Fruit fly (Drosophila melanogaster) whole organism, adult: Measurements from ENCODE around the gene Pten.

Experiments
- CG11617 ChIP-seq: fragments of 200-800 bp; sonication (Bioruptor generic); optimal IDR thresholded peaks from 2 replicates; lab custom pipeline; 2017; ENCODE audit warnings: mild to moderate bottlenecking, missing biosample characterization, missing genetic modification reagents, missing genetic modification characterization
- CG12768 ChIP-seq: fragments of 200-800 bp; sonication (Bioruptor generic); optimal IDR thresholded peaks from 2 replicates; lab custom pipeline; 2017; ENCODE audit warnings: missing biosample characterization, missing genetic modification characterization, mild to moderate bottlenecking, moderate library complexity, missing genetic modification reagents
- CG14711 ChIP-seq: fragments of 200-800 bp; sonication (Bioruptor generic); optimal IDR thresholded peaks from 2 replicates; lab custom pipeline; 2018; ENCODE audit warnings: missing biosample characterization, mild to moderate bottlenecking, missing genetic modification characterization, moderate library complexity
- CG33017 ChIP-seq: fragments of 200-800 bp; sonication (Bioruptor generic); optimal IDR thresholded peaks from 2 replicates; lab custom pipeline; 2018; ENCODE audit warnings: missing biosample characterization, mild to moderate bottlenecking, missing genetic modification characterization, moderate library complexity
- CG7045 ChIP-seq: fragments of 200-800 bp; sonication (Bioruptor generic); optimal IDR thresholded peaks from 2 replicates; lab custom pipeline; 2017; ENCODE audit warnings: missing biosample characterization, mild to moderate bottlenecking, missing genetic modification characterization
- Crg-1 ChIP-seq: fragments of 200-800 bp; sonication (Bioruptor generic); optimal IDR thresholded peaks from 2 replicates; lab custom pipeline; 2016; ENCODE audit warnings: missing biosample characterization, missing genetic modification characterization
- Hr96 ChIP-seq: fragments of 200-800 bp; sonication (Bioruptor generic); optimal IDR thresholded peaks from 2 replicates; lab custom pipeline; 2016; ENCODE audit warnings: missing biosample characterization, missing genetic modification characterization
- Mnt ChIP-seq: fragments of 200-800 bp; sonication (Bioruptor generic); optimal IDR thresholded peaks from 2 replicates; lab custom pipeline; 2016; ENCODE audit warnings: missing biosample characterization, mild to moderate bottlenecking, missing genetic modification characterization
- bab1 ChIP-seq: fragments of 200-800 bp; sonication (Bioruptor generic); optimal IDR thresholded peaks from 3 replicates; lab custom pipeline; 2019; ENCODE audit warnings: missing biosample characterization, mild to moderate bottlenecking, missing genetic modification characterization, moderate library complexity
- kay ChIP-seq: fragments of 200-800 bp; sonication (Bioruptor generic); peaks from one replicate; lab custom pipeline; 2016; ENCODE audit warnings: missing biosample characterization, missing genetic modification characterization, borderline replicate concordance
- toe ChIP-seq: fragments of 200-800 bp; sonication (Bioruptor generic); optimal IDR thresholded peaks from 2 replicates; lab custom pipeline; 2016; ENCODE audit warnings: missing biosample characterization, missing genetic modification characterization

dm6 chr2L:10226213-10226723, 34.6 kb downstream of the Pten start:
- TF ChIP-seq kay (peak; percentile 80), toe (GFP tag; lab: Kevin White, UChicago) (no peak), CG33017 (tag; lab: Kevin White, UChicago) (no peak), Crg-1 (no peak), Mnt (GFP tag; lab: Kevin White, UChicago) (no peak), CG7045 (GFP tag; lab: Kevin White, UChicago) (no peak), Hr96 (GFP tag; lab: Kevin White, UChicago) (no peak), CG12768 (GFP tag; lab: Kevin White, UChicago) (no peak), bab1 (GFP tag; lab: Kevin White, UChicago) (no peak), CG14711 (tag; lab: Kevin White, UChicago) (no peak), CG11617 (GFP tag; lab: Kevin White, UChicago) (no peak)
